Fruit fly (Drosophila melanogaster): ENCODE results near the gene Bem46.

DNA sequence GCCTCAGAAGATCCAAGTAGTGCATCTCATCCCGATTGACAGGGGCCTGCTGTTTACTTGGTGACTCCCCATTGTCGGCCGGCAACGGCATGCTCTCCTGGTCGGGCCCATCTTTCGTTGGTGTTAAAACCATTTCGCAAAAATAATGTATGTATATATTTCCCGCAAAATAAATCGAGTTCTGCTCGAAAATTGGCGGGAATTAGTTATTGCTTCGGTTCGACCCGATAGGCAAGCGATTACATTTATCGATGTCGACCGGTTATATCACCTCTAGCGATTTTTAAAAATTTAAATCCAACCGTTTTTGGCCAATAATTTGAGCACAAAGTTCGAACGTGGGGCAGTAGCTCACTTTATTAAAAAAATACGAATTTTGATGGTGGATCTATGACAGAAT is 18.5 kb upstream of the Bem46 start, which contains the start of gene Ts:
- TF ChIP-seq CG32121 (GFP tag; IDR thresholded peaks at IDR 0.05): no peak
- TF ChIP-seq Snoo (tag; optimal IDR thresholded peaks at IDR 0.05): no peak
- TF ChIP-seq CG4496 (GFP tag; IDR thresholded peaks at IDR 0.05): no peak
- TF ChIP-seq CG34367 (tag; optimal IDR thresholded peaks at IDR 0.05): no peak
- TF ChIP-seq CG14655 (GFP tag; optimal IDR thresholded peaks at IDR 0.05): no peak
- no peak for TF ChIP-seq CG8301 (tag; optimal IDR thresholded peaks at IDR 0.05)
